Worm (Caenorhabditis elegans): ENCODE results near the gene T25B9.9.

T25B9.9 gene

DNA sequence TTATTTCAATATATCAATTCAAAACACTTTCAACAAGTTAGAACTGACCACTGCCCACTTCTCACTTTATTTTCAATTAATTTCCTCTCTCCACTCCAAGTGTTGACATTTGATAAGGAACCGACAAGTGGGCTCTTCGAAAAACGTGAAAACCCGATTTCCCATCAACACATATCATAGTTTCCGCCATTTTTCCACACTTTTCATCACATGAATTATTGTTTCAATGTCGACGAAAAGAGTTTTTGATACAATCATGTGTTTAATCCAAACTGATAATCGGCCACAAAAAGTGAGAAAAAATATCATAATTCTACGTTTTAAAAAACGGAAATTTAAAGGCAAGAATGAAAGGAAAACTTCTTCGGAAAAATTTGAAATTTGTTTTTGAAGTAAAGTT, 26.2 kb downstream of the T25B9.9 start:
- no peak for TF ChIP-seq ces-1 (GFP tag; optimal IDR thresholded peaks at IDR 0.05)
- no peak for TF ChIP-seq sem-2 (GFP tag; optimal IDR thresholded peaks at IDR 0.05)

DNA sequence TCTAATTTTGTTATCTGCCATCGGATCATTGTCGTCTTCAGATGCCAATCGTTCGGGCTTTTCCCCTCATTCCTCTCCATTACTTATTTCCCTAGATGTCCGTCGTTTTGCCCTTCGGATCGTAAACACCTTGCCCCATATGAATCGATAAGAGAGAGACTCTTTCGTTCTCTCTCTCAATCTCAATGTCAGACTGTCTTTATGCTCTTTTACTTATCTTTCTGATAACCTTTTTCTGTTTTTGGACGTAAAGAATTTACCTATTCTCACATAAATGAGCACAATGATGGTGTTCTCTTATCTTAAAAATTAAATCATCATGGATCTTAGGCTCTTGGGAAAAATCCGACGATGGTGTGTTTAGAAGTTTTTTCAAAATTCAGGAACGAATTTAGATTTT, 27.3 kb downstream of the T25B9.9 start:
- TF ChIP-seq elt-1 (tag; optimal IDR thresholded peaks at IDR 0.05; ENCODE audit: borderline replicate concordance, insufficient read depth) (peak; percentile 57), mep-1 (tag; optimal IDR thresholded peaks at IDR 0.05) (no peak)

DNA sequence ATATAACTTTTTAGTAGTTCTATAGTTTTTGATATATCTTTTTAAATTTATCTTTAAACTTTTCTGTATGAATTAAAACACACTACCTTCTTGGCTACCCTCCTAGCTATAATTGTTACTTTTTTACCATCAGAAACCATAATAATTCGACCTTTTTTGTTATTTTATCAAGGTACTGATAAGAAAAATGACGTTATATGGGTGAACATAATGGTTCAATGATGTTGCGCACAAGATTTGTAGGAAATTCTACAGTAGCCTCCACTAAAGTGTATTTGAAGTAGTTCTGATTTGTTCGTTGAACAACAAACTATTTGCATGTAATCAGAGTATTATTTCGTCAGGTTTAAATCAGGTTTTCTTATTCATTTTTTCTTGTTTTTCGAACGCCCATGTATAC, 29.2 kb downstream of the T25B9.9 start:
- TF ChIP-seq mls-2 (tag; optimal IDR thresholded peaks at IDR 0.05): no peak
- no peak for TF ChIP-seq ces-1 (GFP tag; optimal IDR thresholded peaks at IDR 0.05)
- TF ChIP-seq ceh-39 (tag; optimal IDR thresholded peaks at IDR 0.05): no peak
- TF ChIP-seq ceh-83 (GFP tag; optimal IDR thresholded peaks at IDR 0.05): no peak
- TF ChIP-seq ham-2 (GFP tag; optimal IDR thresholded peaks at IDR 0.05): no peak
- no peak for TF ChIP-seq sem-2 (GFP tag; optimal IDR thresholded peaks at IDR 0.05)
- TF ChIP-seq pha-4 (tag; optimal IDR thresholded peaks at IDR 0.05): no peak
- TF ChIP-seq elt-3 (tag; optimal IDR thresholded peaks at IDR 0.05): no peak
- TF ChIP-seq lin-13 (tag; optimal IDR thresholded peaks at IDR 0.05): no peak
- no peak for TF ChIP-seq drap-1 (GFP tag; optimal IDR thresholded peaks at IDR 0.05)
- TF ChIP-seq elt-1 (tag; optimal IDR thresholded peaks at IDR 0.05; ENCODE audit: borderline replicate concordance, insufficient read depth): no peak
- TF ChIP-seq snpc-4 (tag; optimal IDR thresholded peaks at IDR 0.05): no peak
- no peak for TF ChIP-seq unc-62 (GFP tag; optimal IDR thresholded peaks at IDR 0.05)
- TF ChIP-seq M03D4.4 (tag; optimal IDR thresholded peaks at IDR 0.05): no peak
- no peak for TF ChIP-seq lin-32 (GFP tag; optimal IDR thresholded peaks at IDR 0.05)
- no peak for TF ChIP-seq mab-5 (tag; optimal IDR thresholded peaks at IDR 0.05)
- TF ChIP-seq sptf-1 (tag; optimal IDR thresholded peaks at IDR 0.05): no peak
- no peak for TF ChIP-seq cnd-1 (tag; optimal IDR thresholded peaks at IDR 0.05)
- no peak for TF ChIP-seq ztf-11 (tag; optimal IDR thresholded peaks at IDR 0.05)

DNA sequence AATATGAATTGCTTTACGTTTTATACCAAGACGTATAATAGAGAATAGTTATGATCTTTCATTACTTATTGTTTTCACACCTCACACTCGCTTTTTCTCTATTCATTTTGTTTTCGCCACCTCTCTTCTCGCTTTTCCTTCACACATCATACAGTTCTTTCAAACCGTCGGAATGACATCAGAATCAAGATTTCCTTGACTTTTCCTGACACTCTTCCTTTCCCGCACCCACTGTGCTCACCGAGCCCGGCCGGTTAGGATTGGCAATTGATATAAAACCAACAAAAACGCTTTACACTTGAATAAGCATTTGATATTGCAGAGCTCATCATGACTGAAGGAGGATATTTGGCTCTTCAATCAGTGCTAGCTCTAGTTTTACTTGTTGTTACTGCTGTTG, 29.9 kb downstream of the T25B9.9 start, which contains the start of gene zipt-2.1:
TSS of gene zipt-2.1 (plus strand) at position 301 of the 400 bp plus-strand sequence.
- TF ChIP-seq nhr-28 (tag; optimal IDR thresholded peaks at IDR 0.05) (no peak), zip-8 (tag; optimal IDR thresholded peaks at IDR 0.05) (no peak), unc-39 (tag; optimal IDR thresholded peaks at IDR 0.05) (no peak), sem-2 (GFP tag; optimal IDR thresholded peaks at IDR 0.05) (no peak), tbx-8 (GFP tag; optimal IDR thresholded peaks at IDR 0.05) (no peak), nhr-2 (tag; optimal IDR thresholded peaks at IDR 0.05) (no peak), drap-1 (GFP tag; optimal IDR thresholded peaks at IDR 0.05) (no peak), ceh-43 (GFP tag; optimal IDR thresholded peaks at IDR 0.05) (no peak)

DNA sequence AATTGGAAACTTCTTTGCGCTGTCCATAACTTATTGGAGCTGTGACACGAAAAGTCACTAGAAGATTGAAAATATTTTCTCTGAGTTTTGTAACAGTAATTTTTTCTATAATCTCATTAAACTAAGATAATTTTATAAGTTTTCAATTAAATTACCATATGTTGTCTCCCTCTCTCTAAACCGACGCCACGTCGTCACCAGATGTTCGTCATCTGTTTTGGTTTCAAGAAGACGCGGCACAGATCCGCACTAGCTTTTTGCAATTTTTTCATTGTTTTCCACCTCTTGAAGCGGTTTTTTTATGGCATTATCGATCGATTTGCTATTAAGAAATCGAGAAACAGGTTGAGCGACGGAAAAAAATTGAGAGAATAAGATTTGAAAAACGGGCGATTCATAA, 34.5 kb downstream of the T25B9.9 start:
- TF ChIP-seq cnd-1 (tag; optimal IDR thresholded peaks at IDR 0.05): no peak
- no peak for TF ChIP-seq blmp-1 (tag; optimal IDR thresholded peaks at IDR 0.05)
- TF ChIP-seq pha-4 (tag; optimal IDR thresholded peaks at IDR 0.05): no peak
- TF ChIP-seq ztf-11 (tag; optimal IDR thresholded peaks at IDR 0.05): no peak
- TF ChIP-seq unc-39 (tag; optimal IDR thresholded peaks at IDR 0.05): no peak
- TF ChIP-seq elt-1 (tag; optimal IDR thresholded peaks at IDR 0.05; ENCODE audit: borderline replicate concordance, insufficient read depth): no peak
- no peak for TF ChIP-seq unc-120 (tag; optimal IDR thresholded peaks at IDR 0.05; ENCODE audit: poor library complexity, severe bottlenecking)
- no peak for TF ChIP-seq drap-1 (GFP tag; optimal IDR thresholded peaks at IDR 0.05)
- no peak for TF ChIP-seq mep-1 (tag; optimal IDR thresholded peaks at IDR 0.05)
- no peak for TF ChIP-seq lin-13 (tag; optimal IDR thresholded peaks at IDR 0.05)

DNA sequence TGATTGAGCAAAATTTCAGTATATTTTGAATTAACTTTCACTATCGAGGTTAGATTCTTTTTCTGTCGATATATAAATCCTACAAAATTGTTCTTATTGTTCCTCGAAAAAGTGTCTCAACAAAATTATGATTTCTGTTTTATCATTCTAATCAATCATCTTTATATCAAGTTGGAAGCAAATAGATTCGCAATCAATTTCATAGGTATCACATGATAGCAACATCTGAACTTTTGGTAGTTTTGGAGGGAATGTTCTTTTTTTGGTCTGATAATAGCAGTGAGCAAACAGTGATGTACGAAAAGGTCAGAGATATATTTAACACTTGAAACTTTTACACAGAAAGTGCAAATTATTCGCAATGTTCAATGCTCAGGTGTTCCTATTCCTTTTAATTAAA, 41.4 kb downstream of the T25B9.9 start:
- TF ChIP-seq ham-2 (GFP tag; optimal IDR thresholded peaks at IDR 0.05): no peak
- no peak for TF ChIP-seq unc-39 (tag; optimal IDR thresholded peaks at IDR 0.05)
- TF ChIP-seq nhr-237 (tag; optimal IDR thresholded peaks at IDR 0.05): no peak
- TF ChIP-seq lin-13 (tag; optimal IDR thresholded peaks at IDR 0.05): no peak
- no peak for TF ChIP-seq mls-2 (tag; optimal IDR thresholded peaks at IDR 0.05)
- no peak for TF ChIP-seq drap-1 (GFP tag; optimal IDR thresholded peaks at IDR 0.05)
- no peak for TF ChIP-seq ceh-39 (tag; optimal IDR thresholded peaks at IDR 0.05)
- no peak for TF ChIP-seq ces-1 (GFP tag; optimal IDR thresholded peaks at IDR 0.05)

Data from whole organism, mixed stage, embryonic.